Worm (Caenorhabditis elegans): ENCODE measurements around the gene T21C9.6.

The T21C9.6 gene

ce11 chrV:10557676-10558075 lies 24.0 kb upstream of the T21C9.6 start, which contains the start of gene best-14:
Gene best-14, plus strand, starts transcription at chrV:10557976.
- no peak for TF ChIP-seq mxl-1 (tag; optimal IDR thresholded peaks at IDR 0.05)

ce11 chrV:10560621-10561020 lies 21.1 kb upstream of the T21C9.6 start, which contains the start of gene col-152:
Gene col-152, plus strand, starts transcription at chrV:10560921.
- TF ChIP-seq B0019.2 (GFP tag; conservative IDR thresholded peaks at IDR 0.05) = no peak
- TF ChIP-seq rpc-1 (optimal IDR thresholded peaks at IDR 0.05) = no peak
- no peak for TF ChIP-seq rpc-1 (tag; optimal IDR thresholded peaks at IDR 0.05)
- no peak for TF ChIP-seq ceh-91 (GFP tag; IDR thresholded peaks at IDR 0.05)
- TF ChIP-seq madf-3 (GFP tag; IDR thresholded peaks at IDR 0.05) = no peak
- no peak for TF ChIP-seq egl-18 (GFP tag; IDR thresholded peaks at IDR 0.05)
- TF ChIP-seq snpc-4 (GFP tag; optimal IDR thresholded peaks at IDR 0.05) = no peak
- TF ChIP-seq snpc-4 (tag; optimal IDR thresholded peaks at IDR 0.05) = no peak
- no peak for TF ChIP-seq unc-130 (GFP tag; optimal IDR thresholded peaks at IDR 0.05)
- no peak for TF ChIP-seq sea-2 (GFP tag; IDR thresholded peaks at IDR 0.05)
- TF ChIP-seq C17E4.6 (GFP tag; IDR thresholded peaks at IDR 0.05) = no peak
- no peak for TF ChIP-seq B0035.1 (tag; optimal IDR thresholded peaks at IDR 0.05)
- TF ChIP-seq ztf-25 (GFP tag; IDR thresholded peaks at IDR 0.05) = no peak
- no peak for TF ChIP-seq T07F8.4 (tag; optimal IDR thresholded peaks at IDR 0.05)
- TF ChIP-seq aptf-3 (GFP tag; IDR thresholded peaks at IDR 0.05) = no peak
- TF ChIP-seq efl-1 (GFP tag; optimal IDR thresholded peaks at IDR 0.05) = no peak
- no peak for TF ChIP-seq mes-4 (tag; optimal IDR thresholded peaks at IDR 0.05)

- TF ChIP-seq ztf-22 (GFP tag; optimal IDR thresholded peaks at IDR 0.05) = peak; percentile 30
- TF ChIP-seq egrh-3 (GFP tag; IDR thresholded peaks at IDR 0.05) = peak; percentile 52; the same call in 1 of the 2 replicates
- no peak for TF ChIP-seq xnd-1 (tag; optimal IDR thresholded peaks at IDR 0.05)
These were observed 20.1 kb upstream of the T21C9.6 start for ce11 chrV:10561632-10562031.

ce11 chrV:10562817-10563216 lies 18.9 kb upstream of the T21C9.6 start:
- no peak for TF ChIP-seq nfya-2 (GFP tag; IDR thresholded peaks at IDR 0.05)
- TF ChIP-seq atf-7 (tag; optimal IDR thresholded peaks at IDR 0.05) = peak; percentile 63
- TF ChIP-seq nhr-80 (tag; optimal IDR thresholded peaks at IDR 0.05) = peak; percentile 60

ce11 chrV:10564140-10564539 lies 17.5 kb upstream of the T21C9.6 start:
- TF ChIP-seq lin-54 (GFP tag; optimal IDR thresholded peaks at IDR 0.05) = no peak
- TF ChIP-seq atf-7 (tag; optimal IDR thresholded peaks at IDR 0.05) = no peak
- no peak for TF ChIP-seq mcd-1 (GFP tag; IDR thresholded peaks at IDR 0.05)
- no peak for TF ChIP-seq F57A8.1 (GFP tag; optimal IDR thresholded peaks at IDR 0.05)
- no peak for TF ChIP-seq madf-10 (tag; optimal IDR thresholded peaks at IDR 0.05)
- TF ChIP-seq mes-4 (tag; optimal IDR thresholded peaks at IDR 0.05) = no peak
- no peak for TF ChIP-seq B0261.1 (tag; optimal IDR thresholded peaks at IDR 0.05)
- TF ChIP-seq unc-62 (GFP tag; optimal IDR thresholded peaks at IDR 0.05) = no peak
- no peak for TF ChIP-seq hrde-1 (tag; optimal IDR thresholded peaks at IDR 0.05; ENCODE audit: borderline replicate concordance)
- no peak for TF ChIP-seq T07F8.4 (tag; optimal IDR thresholded peaks at IDR 0.05)
- TF ChIP-seq aptf-3 (GFP tag; IDR thresholded peaks at IDR 0.05) = no peak
- no peak for TF ChIP-seq madf-6 (GFP tag; IDR thresholded peaks at IDR 0.05)
- no peak for TF ChIP-seq bed-1 (GFP tag; IDR thresholded peaks at IDR 0.05)
- TF ChIP-seq let-607 (tag; optimal IDR thresholded peaks at IDR 0.05) = no peak
- TF ChIP-seq xnd-1 (tag; optimal IDR thresholded peaks at IDR 0.05) = no peak
